Worm (Caenorhabditis elegans) whole organism, L2 larva: ENCODE measurements around the gene T16H12.2.

Experiments used
- aly-2 ChIP-seq: fragments of 150-350 bp; optimal IDR thresholded peaks from 2 replicates; lab custom pipeline; 2014; ENCODE audit warnings: missing biosample characterization, missing genetic modification characterization
- egl-27 ChIP-seq: sonication (generic microtip); optimal IDR thresholded peaks from 3 replicates; lab custom pipeline; 2017; ENCODE audit warnings: missing biosample characterization, missing genetic modification reagents, missing genetic modification characterization
- elt-1 ChIP-seq: fragments of 150-350 bp; optimal IDR thresholded peaks from 2 replicates; lab custom pipeline; 2014; ENCODE audit warnings: missing biosample characterization, missing genetic modification characterization
- mdl-1 ChIP-seq, 2 experiments: fragments of 150-350 bp in 1 of 2; sonication (generic microtip) in 1 of 2; optimal IDR thresholded peaks; 2 replicates each; lab custom pipeline; 2017; ENCODE audit warnings: missing biosample characterization in 2 of 2, missing genetic modification characterization in 2 of 2
- nhr-11 ChIP-seq: fragments of 150-350 bp; optimal IDR thresholded peaks from 2 replicates; lab custom pipeline; 2014; ENCODE audit warnings: missing biosample characterization, missing genetic modification characterization
- nhr-23 ChIP-seq: fragments of 150-350 bp; optimal IDR thresholded peaks from 2 replicates; lab custom pipeline; 2014; ENCODE audit warnings: missing biosample characterization, missing genetic modification reagents, missing genetic modification characterization
- nhr-237 ChIP-seq: fragments of 150-350 bp; optimal IDR thresholded peaks from 2 replicates; lab custom pipeline; 2014; ENCODE audit warnings: missing biosample characterization, missing genetic modification characterization
- nhr-77 ChIP-seq: fragments of 150-350 bp; optimal IDR thresholded peaks from 2 replicates; lab custom pipeline; 2014; ENCODE audit warnings: missing biosample characterization, missing genetic modification characterization
- skn-1 ChIP-seq: sonication (generic microtip); optimal IDR thresholded peaks from 2 replicates; lab custom pipeline; 2017; ENCODE audit warnings: missing biosample characterization, missing genetic modification characterization
- unc-39 ChIP-seq: fragments of 150-350 bp; optimal IDR thresholded peaks from 2 replicates; lab custom pipeline; 2014; ENCODE audit warnings: missing biosample characterization, missing genetic modification characterization
- zag-1 ChIP-seq: fragments of 150-350 bp; optimal IDR thresholded peaks from 2 replicates; lab custom pipeline; 2014; ENCODE audit warnings: missing biosample characterization, missing genetic modification characterization

ce11 chrIII:10040013-10040412 lies 46.1 kb upstream of the T16H12.2 start, which contains the start of gene T16G12.7:
- TF ChIP-seq nhr-237 (tag; lab: Kevin White, UChicago) (no peak), skn-1 (tag; lab: Kevin White, UChicago) (no peak), egl-27 (tag; lab: Kevin White, UChicago) (no peak), unc-39 (tag; lab: Kevin White, UChicago) (no peak), mdl-1 (tag; optimal IDR thresholded peaks at IDR 0.05; lab: Kevin White, UChicago) (no peak), aly-2 (no peak), elt-1 (tag; lab: Kevin White, UChicago) (no peak), nhr-23 (no peak), nhr-11 (no peak), zag-1 (tag; lab: Kevin White, UChicago) (no peak), nhr-77 (tag; lab: Kevin White, UChicago) (no peak)
